Fruit fly (Drosophila melanogaster) whole organism, adult: ENCODE data around the gene CG5646.
A peak's percentile ranks its signal among the peaks of the same experiment; 100 is the strongest.

Experiments
- CG11617 ChIP-seq: fragments of 200-800 bp; sonication (Bioruptor generic); optimal IDR thresholded peaks from 2 replicates; lab custom pipeline; 2017; ENCODE audit warnings: mild to moderate bottlenecking, missing biosample characterization, missing genetic modification reagents, missing genetic modification characterization
- CG12768 ChIP-seq: fragments of 200-800 bp; sonication (Bioruptor generic); optimal IDR thresholded peaks from 2 replicates; lab custom pipeline; 2017; ENCODE audit warnings: missing biosample characterization, missing genetic modification characterization, mild to moderate bottlenecking, moderate library complexity, missing genetic modification reagents
- CG14711 ChIP-seq: fragments of 200-800 bp; sonication (Bioruptor generic); optimal IDR thresholded peaks from 2 replicates; lab custom pipeline; 2018; ENCODE audit warnings: missing biosample characterization, mild to moderate bottlenecking, missing genetic modification characterization, moderate library complexity
- CG1620 ChIP-seq: fragments of 200-800 bp; sonication (Bioruptor generic); optimal IDR thresholded peaks from 2 replicates; lab custom pipeline; 2016; ENCODE audit warnings: missing biosample characterization, missing genetic modification characterization
- CG33017 ChIP-seq: fragments of 200-800 bp; sonication (Bioruptor generic); optimal IDR thresholded peaks from 2 replicates; lab custom pipeline; 2018; ENCODE audit warnings: missing biosample characterization, mild to moderate bottlenecking, missing genetic modification characterization, moderate library complexity
- CG5204 ChIP-seq: fragments of 200-800 bp; sonication (Bioruptor generic); optimal IDR thresholded peaks from 2 replicates; lab custom pipeline; 2016; ENCODE audit warnings: missing biosample characterization, missing genetic modification characterization
- CG7045 ChIP-seq: fragments of 200-800 bp; sonication (Bioruptor generic); optimal IDR thresholded peaks from 2 replicates; lab custom pipeline; 2017; ENCODE audit warnings: missing biosample characterization, mild to moderate bottlenecking, missing genetic modification characterization
- CG7101 ChIP-seq: fragments of 200-800 bp; sonication (Bioruptor generic); optimal IDR thresholded peaks from 2 replicates; lab custom pipeline; 2018; ENCODE audit warnings: missing biosample characterization, mild to moderate bottlenecking, missing genetic modification characterization, moderate library complexity
- Clk ChIP-seq: fragments of 200-800 bp; sonication (Bioruptor generic); optimal IDR thresholded peaks from 2 replicates; lab custom pipeline; 2017; ENCODE audit warnings: missing biosample characterization, missing genetic modification characterization
- Crg-1 ChIP-seq: fragments of 200-800 bp; sonication (Bioruptor generic); optimal IDR thresholded peaks from 2 replicates; lab custom pipeline; 2016; ENCODE audit warnings: missing biosample characterization, missing genetic modification characterization
- Hr96 ChIP-seq: fragments of 200-800 bp; sonication (Bioruptor generic); optimal IDR thresholded peaks from 2 replicates; lab custom pipeline; 2016; ENCODE audit warnings: missing biosample characterization, missing genetic modification characterization
- Mnt ChIP-seq: fragments of 200-800 bp; sonication (Bioruptor generic); optimal IDR thresholded peaks from 2 replicates; lab custom pipeline; 2016; ENCODE audit warnings: missing biosample characterization, mild to moderate bottlenecking, missing genetic modification characterization
- bab1 ChIP-seq: fragments of 200-800 bp; sonication (Bioruptor generic); optimal IDR thresholded peaks from 3 replicates; lab custom pipeline; 2019; ENCODE audit warnings: missing biosample characterization, mild to moderate bottlenecking, missing genetic modification characterization, moderate library complexity
- cic ChIP-seq: fragments of 200-800 bp; sonication (Bioruptor generic); optimal IDR thresholded peaks from 2 replicates; lab custom pipeline; 2017; ENCODE audit warnings: missing biosample characterization, mild to moderate bottlenecking, missing genetic modification characterization, moderate library complexity
- cnc ChIP-seq, 2 experiments: fragments of >200 bp; optimal IDR thresholded peaks; 2 replicates each; lab custom pipeline; 2017
- kay ChIP-seq: fragments of 200-800 bp; sonication (Bioruptor generic); peaks from one replicate; lab custom pipeline; 2016; ENCODE audit warnings: missing biosample characterization, missing genetic modification characterization, borderline replicate concordance
- ovo ChIP-seq: fragments of 200-800 bp; sonication (Bioruptor generic); optimal IDR thresholded peaks from 2 replicates; lab custom pipeline; 2016; ENCODE audit warnings: missing biosample characterization, missing genetic modification characterization
- pad ChIP-seq: fragments of 200-800 bp; sonication (Bioruptor generic); optimal IDR thresholded peaks from 3 replicates; lab custom pipeline; 2017; ENCODE audit warnings: missing biosample characterization, missing genetic modification characterization, mild to moderate bottlenecking, moderate library complexity, missing genetic modification reagents
- tj ChIP-seq: fragments of 200-800 bp; sonication (Bioruptor generic); optimal IDR thresholded peaks from 3 replicates; lab custom pipeline; 2017; ENCODE audit warnings: missing biosample characterization, mild to moderate bottlenecking, missing genetic modification characterization, moderate library complexity
- toe ChIP-seq: fragments of 200-800 bp; sonication (Bioruptor generic); optimal IDR thresholded peaks from 2 replicates; lab custom pipeline; 2016; ENCODE audit warnings: missing biosample characterization, missing genetic modification characterization

Gene CG5646

DNA sequence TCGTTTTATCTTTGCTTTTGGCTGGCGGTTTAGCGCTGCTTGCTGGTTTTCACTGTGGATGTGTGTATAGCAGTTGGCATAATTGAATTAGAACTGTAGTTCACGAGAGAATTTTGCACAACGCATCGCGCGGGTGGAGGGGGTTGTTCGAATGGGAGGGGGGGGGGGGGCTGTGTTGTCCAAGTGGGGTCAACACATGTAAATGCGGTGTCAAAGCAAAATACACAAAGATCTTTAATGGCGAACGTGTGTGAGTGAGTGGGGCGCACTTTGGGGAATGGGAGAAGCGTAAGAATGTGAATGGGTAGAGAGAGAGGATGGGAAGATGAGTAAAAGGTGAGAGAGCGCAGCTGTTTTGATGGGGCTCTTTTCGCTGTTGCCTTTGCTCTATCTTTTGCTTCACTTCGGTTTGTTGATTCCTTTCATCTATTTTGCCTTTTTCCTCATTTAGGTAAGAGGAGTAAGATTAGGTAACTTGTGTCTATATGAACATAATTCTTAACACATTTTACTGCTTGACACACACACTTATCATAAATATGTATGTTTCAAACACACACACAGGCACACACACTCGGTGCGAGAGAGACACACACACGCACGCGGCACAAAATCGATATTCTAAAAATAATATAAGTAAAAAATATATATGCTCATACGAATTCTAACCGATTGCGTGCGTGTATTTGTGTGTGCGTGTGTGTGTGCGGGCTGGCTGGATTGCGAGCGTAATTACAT, 19.3 kb upstream of the CG5646 start:
- no peak for TF ChIP-seq CG11617
- no peak for TF ChIP-seq Hr96
- no peak for TF ChIP-seq bab1 (GFP tag; lab: Kevin White, UChicago)
- TF ChIP-seq CG5204 = no peak
- no peak for TF ChIP-seq toe
- TF ChIP-seq kay = peak; percentile 96
- no peak for TF ChIP-seq CG7045 (GFP tag; lab: Kevin White, UChicago)
- peak; percentile 70 for TF ChIP-seq CG12768 (GFP tag; lab: Kevin White, UChicago)
- TF ChIP-seq CG1620 (GFP tag; lab: Kevin White, UChicago) = no peak
- TF ChIP-seq pad (GFP tag; lab: Kevin White, UChicago) = peak; percentile 31
- no peak for TF ChIP-seq cnc (optimal IDR thresholded peaks at IDR 0.05; lab: Kevin White, UChicago)
- TF ChIP-seq Mnt = peak; percentile 19
- peak; percentile 17 for TF ChIP-seq Crg-1 (GFP tag; lab: Kevin White, UChicago)
- TF ChIP-seq CG7101 (tag; lab: Kevin White, UChicago) = no peak
- no peak for TF ChIP-seq tj
- TF ChIP-seq CG33017 (tag; lab: Kevin White, UChicago) = no peak
- peak; percentile 34 for TF ChIP-seq ovo (GFP tag; lab: Kevin White, UChicago)
- peak; percentile 85 for TF ChIP-seq cic (GFP tag; lab: Kevin White, UChicago)
- TF ChIP-seq Clk (GFP tag; lab: Kevin White, UChicago) = peak; percentile 43
- no peak for TF ChIP-seq CG14711 (tag; lab: Kevin White, UChicago)

DNA sequence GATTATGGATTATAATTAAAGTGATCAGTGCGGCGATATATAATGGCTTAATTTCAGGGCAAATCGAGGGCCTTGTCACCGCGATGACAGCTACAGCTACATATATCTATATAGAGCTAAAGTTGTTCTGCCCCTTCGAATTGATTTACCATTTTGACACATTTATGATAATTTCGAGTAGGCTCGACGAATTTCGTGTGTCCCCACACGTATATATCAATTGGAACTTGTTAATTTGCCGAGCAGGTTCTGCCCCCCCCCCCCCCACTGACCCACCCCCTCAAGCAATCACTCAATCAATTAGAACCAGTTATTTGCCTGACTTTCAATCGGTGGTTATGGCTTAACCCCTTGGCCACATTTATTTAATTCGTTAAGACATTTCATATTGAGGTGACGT, 18.3 kb upstream of the CG5646 start:
- TF ChIP-seq Crg-1 (GFP tag; lab: Kevin White, UChicago) (no peak), toe (no peak), pad (GFP tag; lab: Kevin White, UChicago) (no peak), tj (no peak), CG33017 (tag; lab: Kevin White, UChicago) (no peak), CG5204 (no peak), Clk (GFP tag; lab: Kevin White, UChicago) (no peak)

DNA sequence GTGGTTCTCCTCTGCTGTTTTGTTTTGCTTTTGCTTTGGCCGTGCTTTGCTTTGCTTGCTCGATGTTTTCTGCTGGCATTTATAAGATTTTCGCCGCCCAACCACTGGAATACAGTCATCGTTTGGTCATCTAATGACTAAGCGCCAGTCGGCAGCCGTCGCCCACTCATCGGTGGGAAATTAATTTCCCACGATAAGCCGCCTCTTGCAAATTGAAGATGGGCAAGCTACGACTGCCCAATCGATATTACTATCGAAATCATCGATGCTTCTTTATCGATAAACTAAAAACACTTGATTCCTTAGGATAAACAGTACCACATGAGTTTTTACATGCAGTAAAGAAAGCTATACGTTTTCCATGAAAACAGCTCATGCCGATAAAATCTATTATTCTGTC, 9.6 kb upstream of the CG5646 start:
- TF ChIP-seq CG12768 (GFP tag; lab: Kevin White, UChicago) (no peak), Mnt (no peak), bab1 (GFP tag; lab: Kevin White, UChicago) (no peak), kay (no peak), cnc (optimal IDR thresholded peaks at IDR 0.05; lab: Kevin White, UChicago) (no peak), CG33017 (tag; lab: Kevin White, UChicago) (no peak), CG7045 (GFP tag; lab: Kevin White, UChicago) (no peak), CG14711 (tag; lab: Kevin White, UChicago) (no peak), Hr96 (no peak), cic (GFP tag; lab: Kevin White, UChicago) (no peak), Crg-1 (GFP tag; lab: Kevin White, UChicago) (no peak), CG1620 (GFP tag; lab: Kevin White, UChicago) (no peak), tj (no peak)

DNA sequence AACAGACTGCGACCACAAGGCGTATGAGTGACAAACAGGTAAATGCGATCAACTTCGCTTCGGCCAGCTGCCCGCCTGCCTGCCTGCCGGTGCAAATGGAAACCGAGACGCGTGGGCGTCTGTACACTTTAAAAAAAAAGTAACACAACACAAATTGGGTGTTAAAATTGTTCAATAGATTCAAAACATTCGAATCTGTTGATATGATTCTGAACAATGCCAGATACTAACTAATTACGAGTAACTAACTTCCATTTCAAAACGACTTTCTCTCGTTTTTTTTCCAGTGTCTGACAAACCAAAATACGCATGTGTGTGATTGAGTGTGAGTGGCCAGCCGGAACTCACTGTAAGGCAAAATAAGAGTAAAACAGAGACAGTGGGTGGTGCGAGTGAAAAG, 8.6 kb upstream of the CG5646 start:
- TF ChIP-seq Clk (GFP tag; lab: Kevin White, UChicago) (peak; percentile 55), tj (peak; percentile 20), pad (GFP tag; lab: Kevin White, UChicago) (peak; percentile 21), CG33017 (tag; lab: Kevin White, UChicago) (peak; percentile 34), CG7045 (GFP tag; lab: Kevin White, UChicago) (peak; percentile 77), CG14711 (tag; lab: Kevin White, UChicago) (peak; percentile 49), CG12768 (GFP tag; lab: Kevin White, UChicago) (peak; percentile 52), cnc (optimal IDR thresholded peaks at IDR 0.05; lab: Kevin White, UChicago) (no peak), CG11617 (peak; percentile 26), ovo (GFP tag; lab: Kevin White, UChicago) (no peak)

DNA sequence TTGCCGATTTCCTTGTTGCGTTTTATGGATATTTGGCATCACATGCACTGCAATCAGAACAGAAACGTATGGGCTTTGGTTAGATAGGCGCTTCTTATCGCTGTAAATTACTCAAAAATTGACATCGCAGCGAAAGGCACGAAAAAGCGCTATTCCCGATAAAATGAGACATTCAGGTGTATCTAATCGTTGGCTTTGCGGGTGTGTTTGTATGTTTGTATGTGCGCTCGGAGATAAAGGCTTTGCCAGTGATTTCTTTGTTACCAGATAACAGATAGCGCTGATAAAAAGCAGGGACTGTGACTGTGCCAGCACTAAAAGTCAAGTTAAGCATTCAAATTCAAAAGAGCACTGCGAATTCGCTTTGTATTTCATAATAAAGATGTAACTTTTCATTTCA, 7.4 kb upstream of the CG5646 start:
- TF ChIP-seq kay (peak; percentile 59), CG11617 (no peak)

DNA sequence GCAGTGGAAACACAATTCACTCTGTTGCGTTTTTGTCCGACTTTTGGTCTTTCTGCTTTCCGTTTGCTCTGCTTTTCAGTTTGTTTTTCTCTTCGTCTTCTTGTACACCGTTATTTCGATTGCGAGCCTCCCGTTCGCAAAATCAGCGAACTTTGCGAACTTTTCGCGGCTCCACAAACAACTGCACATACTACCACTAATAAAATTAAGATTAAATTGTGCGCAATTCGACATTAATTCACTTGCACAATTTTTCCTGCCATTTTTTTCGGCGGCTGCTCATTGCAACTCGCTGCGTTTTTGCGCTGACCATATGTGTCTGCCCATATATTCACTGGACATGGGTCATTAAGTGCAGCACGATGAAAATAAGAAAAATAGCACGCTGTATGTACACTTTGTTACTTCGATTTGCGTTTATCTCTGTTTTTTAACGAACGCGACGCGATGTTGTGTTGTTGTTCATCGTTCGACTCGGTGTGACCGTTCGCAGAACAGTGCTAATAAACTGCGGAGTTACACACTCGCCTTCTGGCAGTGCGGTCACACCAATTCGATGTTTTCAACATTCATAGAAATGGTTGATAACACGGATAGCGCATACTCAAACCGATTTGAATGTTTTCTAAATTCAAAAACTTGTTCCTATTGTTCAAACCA, 2.3 kb downstream of the CG5646 start, which contains the start of gene Klp98A:
Klp98A (minus strand) TSS at position 486 of the 660 bp plus-strand sequence.
- no peak for TF ChIP-seq CG7101 (tag; lab: Kevin White, UChicago)
- TF ChIP-seq Hr96 = no peak
- peak; percentile 31 for TF ChIP-seq cic (GFP tag; lab: Kevin White, UChicago)
- TF ChIP-seq CG12768 (GFP tag; lab: Kevin White, UChicago) = no peak
- no peak for TF ChIP-seq cnc (optimal IDR thresholded peaks at IDR 0.05; lab: Kevin White, UChicago)
- peak; percentile 39 for TF ChIP-seq Mnt
- TF ChIP-seq CG1620 (GFP tag; lab: Kevin White, UChicago) = peak; percentile 0
- TF ChIP-seq CG5204 = no peak
- no peak for TF ChIP-seq pad (GFP tag; lab: Kevin White, UChicago)
- peak; percentile 72 for TF ChIP-seq tj
- TF ChIP-seq CG7045 (GFP tag; lab: Kevin White, UChicago) = no peak
- no peak for TF ChIP-seq Clk (GFP tag; lab: Kevin White, UChicago)
- no peak for TF ChIP-seq CG11617
- no peak for TF ChIP-seq kay
- no peak for TF ChIP-seq ovo (GFP tag; lab: Kevin White, UChicago)
- no peak for TF ChIP-seq CG14711 (tag; lab: Kevin White, UChicago)
- peak; percentile 28 for TF ChIP-seq bab1 (GFP tag; lab: Kevin White, UChicago)
- no peak for TF ChIP-seq CG33017 (tag; lab: Kevin White, UChicago)
- TF ChIP-seq Crg-1 (GFP tag; lab: Kevin White, UChicago) = no peak
- no peak for TF ChIP-seq toe
